Worm (Caenorhabditis elegans) whole organism, young adult: Measurements from ENCODE around the gene Y62H9A.2.

Experiments used
- T07F8.4 ChIP-seq: sonication (generic microtip); optimal IDR thresholded peaks from 2 replicates; lab custom pipeline; 2016; ENCODE audit warnings: mild to moderate bottlenecking, missing genetic modification characterization, moderate library complexity, missing compliant biosample characterization
- attf-5 ChIP-seq: fragments of 200-800 bp; sonication (Bioruptor generic); optimal IDR thresholded peaks from 2 replicates; lab custom pipeline; 2018; ENCODE audit warnings: mild to moderate bottlenecking, missing genetic modification characterization, missing compliant biosample characterization
- ceh-27 ChIP-seq: fragments of 200-800 bp; sonication (Bioruptor generic); optimal IDR thresholded peaks from 2 replicates; lab custom pipeline; 2018; ENCODE audit warnings: mild to moderate bottlenecking, missing genetic modification characterization, moderate library complexity, missing compliant biosample characterization
- chd-7 ChIP-seq: sonication (generic microtip); optimal IDR thresholded peaks from 2 replicates; lab custom pipeline; 2016; ENCODE audit warnings: mild to moderate bottlenecking, missing genetic modification characterization, moderate library complexity, missing compliant biosample characterization
- him-1 ChIP-seq: sonication (generic microtip); optimal IDR thresholded peaks from 2 replicates; lab custom pipeline; 2016; ENCODE audit warnings: missing genotype, missing genetic modification reagents, missing genetic modification characterization, missing compliant biosample characterization
- let-526 ChIP-seq: fragments of 200-800 bp; sonication (Bioruptor generic); IDR thresholded peaks from 2 replicates; pipeline ENCODE4 v1.3.6; 2022; ENCODE audit warnings: missing genetic modification reagents, missing genetic modification characterization, missing compliant biosample characterization
- lsl-1 ChIP-seq: fragments of 200-800 bp; sonication (Bioruptor generic); optimal IDR thresholded peaks from 2 replicates; lab custom pipeline; 2018; ENCODE audit warnings: mild to moderate bottlenecking, missing genetic modification characterization, moderate library complexity, missing compliant biosample characterization
- nfya-1 ChIP-seq: sonication (generic microtip); optimal IDR thresholded peaks from 2 replicates; lab custom pipeline; 2017; ENCODE audit warnings: antibody characterized with exemption, missing compliant biosample characterization, missing genetic modification characterization, borderline replicate concordance; ENCODE audit not compliant: insufficient read depth
- nhr-90 ChIP-seq: sonication (generic microtip); optimal IDR thresholded peaks from 2 replicates; lab custom pipeline; 2016; ENCODE audit warnings: missing genotype, mild to moderate bottlenecking, missing genetic modification characterization, missing compliant biosample characterization
- sea-2 ChIP-seq: fragments of 200-800 bp; sonication (Bioruptor generic); IDR thresholded peaks from 2 replicates; pipeline ENCODE4 v1.3.6; 2022; ENCODE audit warnings: missing genetic modification characterization, missing compliant biosample characterization
- unc-62 ChIP-seq: fragments of 150-350 bp; optimal IDR thresholded peaks from 2 replicates; lab custom pipeline; 2014; ENCODE audit warnings: missing biosample characterization, missing genetic modification reagents, missing genetic modification characterization
- ztf-3 ChIP-seq: fragments of 200-800 bp; sonication (Bioruptor generic); optimal IDR thresholded peaks from 2 replicates; lab custom pipeline; 2018; ENCODE audit warnings: mild to moderate bottlenecking, missing genetic modification characterization, missing compliant biosample characterization

DNA sequence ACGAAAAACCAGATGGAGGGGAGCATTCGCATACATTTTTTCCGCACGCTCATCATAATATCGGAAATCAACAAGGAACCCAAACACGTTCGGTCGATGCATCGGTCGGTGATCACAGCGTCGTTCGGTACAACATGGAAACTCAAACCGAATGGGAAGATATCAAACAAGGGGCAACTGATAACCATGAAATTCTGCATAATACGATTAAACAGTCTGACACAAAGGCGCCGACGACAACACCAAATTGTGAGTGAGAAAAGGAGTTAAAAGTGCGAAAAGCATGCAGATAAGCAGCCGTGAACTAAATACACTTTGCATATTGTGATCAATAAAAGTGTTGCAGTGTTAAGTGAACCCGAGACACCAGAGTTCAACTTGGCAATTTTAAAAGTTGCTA lies 47.2 kb upstream of the Y62H9A.2 start:
- TF ChIP-seq him-1 (tag; lab: Kevin White, UChicago) (no peak), attf-5 (no peak), lsl-1 (GFP tag; lab: Kevin White, UChicago) (no peak), ztf-3 (GFP tag; lab: Kevin White, UChicago) (no peak), let-526 (GFP tag; lab: Robert Waterston, UW) (no peak), ceh-27 (GFP tag; lab: Kevin White, UChicago) (no peak), sea-2 (no peak), unc-62 (GFP tag; lab: Kevin White, UChicago) (no peak), nfya-1 (tag; lab: Kevin White, UChicago) (no peak), nhr-90 (tag; lab: Kevin White, UChicago) (no peak), chd-7 (no peak), T07F8.4 (tag; lab: Kevin White, UChicago) (no peak)
